Worm (Caenorhabditis elegans): ENCODE results near the gene sre-53.

sre-53 gene

DNA sequence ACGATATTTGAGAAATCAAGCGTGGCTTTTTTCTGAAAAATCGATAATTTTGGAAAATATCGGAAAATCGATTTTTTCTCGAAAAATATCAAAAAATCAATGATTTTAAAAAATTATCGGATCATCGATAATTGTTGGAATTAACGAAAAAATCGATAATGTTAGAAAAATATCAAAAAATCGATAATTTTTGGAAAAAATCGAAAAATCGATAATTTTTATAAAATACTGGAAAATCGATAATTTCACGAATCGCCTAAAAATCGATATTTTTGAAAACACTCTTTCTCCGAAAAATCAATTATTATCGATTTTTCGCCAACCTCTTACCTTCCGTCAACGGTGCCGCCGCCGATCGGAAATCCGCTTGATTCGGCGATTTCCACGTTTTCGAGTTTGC, 22.0 kb downstream of the sre-53 start:
- peak; percentile 98 for TF ChIP-seq ceh-28 (tag; optimal IDR thresholded peaks at IDR 0.05)
- TF ChIP-seq jun-1 (tag; optimal IDR thresholded peaks at IDR 0.05): no peak

ce11 chrII:12300680-12301079, 22.5 kb downstream of the sre-53 start:
- no peak for TF ChIP-seq ceh-16 (tag; optimal IDR thresholded peaks at IDR 0.05)
- peak; percentile 93 for TF ChIP-seq ceh-28 (tag; optimal IDR thresholded peaks at IDR 0.05)

ce11 chrII:12296591-12296990, 26.6 kb downstream of the sre-53 start:
- TF ChIP-seq lin-39 (tag; optimal IDR thresholded peaks at IDR 0.05) (no peak), ceh-16 (tag; optimal IDR thresholded peaks at IDR 0.05) (no peak)

DNA sequence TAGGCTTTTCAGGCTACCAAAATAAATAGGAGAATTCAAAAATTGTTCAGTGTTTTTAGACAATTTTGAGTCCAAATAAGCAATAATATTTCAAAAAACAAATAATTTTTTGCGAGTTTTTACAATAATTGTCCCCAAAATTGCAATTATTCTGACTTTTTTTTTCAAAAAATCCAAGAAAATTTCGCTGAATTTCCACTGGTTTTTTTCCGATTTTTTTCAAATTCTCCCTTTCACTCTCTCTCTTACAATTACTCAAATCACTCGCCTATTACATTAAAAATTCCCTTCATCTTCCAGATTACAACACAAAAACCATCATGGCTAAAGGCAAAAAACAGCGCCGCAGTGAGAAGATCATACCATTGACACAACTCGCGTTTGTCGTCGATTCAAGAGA, 34.1 kb downstream of the sre-53 start, which contains the start of gene Y57A10A.31:
Y57A10A.31 (plus strand) TSS at position 301 of the 400 bp plus-strand sequence.
- TF ChIP-seq egl-5 (tag; optimal IDR thresholded peaks at IDR 0.05): no peak

DNA sequence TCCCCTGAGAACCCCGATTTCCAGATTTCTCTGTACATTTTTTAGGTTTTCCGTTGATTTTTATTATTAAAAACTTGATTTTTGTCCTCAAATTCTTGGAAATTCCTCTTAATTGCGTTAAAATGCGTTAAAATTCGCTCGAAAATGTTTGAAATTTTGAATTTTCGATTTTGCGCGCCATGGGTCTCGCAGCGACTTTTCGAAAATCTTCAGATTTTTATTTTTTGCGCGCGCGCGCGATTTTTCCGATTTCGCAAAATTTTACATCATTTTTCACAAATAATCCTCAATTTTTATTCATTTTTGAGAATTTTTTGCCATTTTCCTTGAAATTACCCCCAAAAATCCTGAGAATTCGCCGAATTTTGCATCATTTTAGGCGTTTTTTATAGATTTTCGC, 39.2 kb downstream of the sre-53 start:
- no peak for TF ChIP-seq nhr-25 (tag; optimal IDR thresholded peaks at IDR 0.05)
- TF ChIP-seq aly-2 (tag; optimal IDR thresholded peaks at IDR 0.05): no peak

DNA sequence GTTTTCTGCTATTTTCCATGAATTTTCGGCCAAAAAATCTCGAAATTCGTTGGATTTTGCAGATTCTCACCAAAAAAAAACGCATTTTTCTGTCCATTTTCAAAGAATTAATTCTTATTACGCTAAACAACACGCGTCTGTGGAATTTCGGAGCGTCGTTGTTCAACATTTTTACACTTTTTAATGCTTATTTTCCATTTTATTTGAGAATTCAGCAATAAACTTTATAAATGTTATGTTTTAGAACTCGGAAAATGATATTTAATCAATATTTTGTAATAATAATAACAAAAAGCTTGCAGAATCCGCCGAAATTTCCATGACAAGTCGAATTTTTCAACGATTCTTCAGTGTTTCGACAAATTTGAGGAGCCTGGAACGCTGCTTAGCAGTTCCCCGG, 42.8 kb downstream of the sre-53 start, which contains the start of gene ife-5:
ife-5 (plus strand) TSS at position 301 of the 400 bp plus-strand sequence.
- TF ChIP-seq nhr-77 (tag; optimal IDR thresholded peaks at IDR 0.05) (no peak), R02D3.7 (tag; optimal IDR thresholded peaks at IDR 0.05) (no peak), nhr-25 (tag; optimal IDR thresholded peaks at IDR 0.05) (no peak), ztf-4 (tag; optimal IDR thresholded peaks at IDR 0.05) (no peak), eor-1 (tag; optimal IDR thresholded peaks at IDR 0.05) (no peak), nhr-76 (tag; optimal IDR thresholded peaks at IDR 0.05) (no peak), ceh-82 (tag; optimal IDR thresholded peaks at IDR 0.05) (no peak), pha-4 (tag; optimal IDR thresholded peaks at IDR 0.05) (no peak), ztf-11 (tag; optimal IDR thresholded peaks at IDR 0.05) (no peak), nhr-11 (tag; optimal IDR thresholded peaks at IDR 0.05) (no peak)

DNA sequence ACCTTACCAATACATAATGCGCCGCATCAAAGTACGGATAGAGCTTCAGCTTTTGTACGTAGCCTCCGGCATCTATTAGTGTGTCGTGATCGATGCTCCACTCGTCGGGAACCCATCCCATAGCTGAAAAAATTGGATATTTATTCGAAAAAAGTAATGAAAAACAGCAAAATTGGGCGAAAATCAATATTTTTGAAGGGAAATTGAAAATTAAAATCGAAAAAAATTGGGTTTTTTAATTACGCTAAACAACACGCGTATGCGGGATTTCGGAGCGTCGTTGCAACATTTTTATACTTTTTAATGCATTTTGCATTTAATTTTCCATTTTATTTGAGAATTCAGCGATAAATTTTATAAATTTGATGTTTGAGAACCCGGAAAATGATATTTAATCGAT, 43.9 kb downstream of the sre-53 start, which contains the start of the genes tric-1B.2 and Y57A10A.29:
tric-1B.2 (minus strand) TSS at position 129 of the 400 bp plus-strand sequence.
Y57A10A.29 (plus strand) TSS at position 303 of the 400 bp plus-strand sequence.
- TF ChIP-seq pha-4 (tag; optimal IDR thresholded peaks at IDR 0.05) (peak; percentile 7), hmg-11 (tag; optimal IDR thresholded peaks at IDR 0.05) (peak; percentile 51), ceh-82 (tag; optimal IDR thresholded peaks at IDR 0.05) (no peak)

DNA sequence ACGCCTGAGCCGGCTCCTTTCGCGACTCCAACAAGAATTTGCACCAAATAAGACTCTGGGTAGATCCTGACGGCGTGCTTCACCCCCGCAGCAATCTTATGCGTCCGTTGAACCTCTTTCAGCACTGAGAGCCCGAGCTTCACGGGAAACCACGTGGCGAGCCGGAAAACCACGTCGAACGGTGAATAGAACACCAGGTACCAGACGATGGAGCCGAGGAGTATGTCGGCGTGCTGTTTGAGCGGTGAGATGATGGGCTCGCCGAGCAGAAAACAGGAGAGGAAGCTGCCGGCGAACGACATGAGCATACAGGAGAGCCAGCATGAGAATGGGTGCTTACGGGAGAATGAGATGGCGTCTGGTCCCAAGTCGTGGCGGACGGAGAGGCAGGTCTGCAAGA, 44.6 kb downstream of the sre-53 start:
- TF ChIP-seq lin-15B (tag; optimal IDR thresholded peaks at IDR 0.05) (no peak), nhr-237 (tag; optimal IDR thresholded peaks at IDR 0.05) (no peak), unc-39 (tag; optimal IDR thresholded peaks at IDR 0.05) (no peak), daf-12 (tag; optimal IDR thresholded peaks at IDR 0.05) (no peak), fos-1 (tag; optimal IDR thresholded peaks at IDR 0.05) (no peak), nhr-67 (tag; optimal IDR thresholded peaks at IDR 0.05) (no peak), jun-1 (tag; optimal IDR thresholded peaks at IDR 0.05) (no peak), ztf-11 (tag; optimal IDR thresholded peaks at IDR 0.05) (no peak), nhr-11 (tag; optimal IDR thresholded peaks at IDR 0.05) (no peak), skn-1 (tag; optimal IDR thresholded peaks at IDR 0.05) (no peak), tbx-2 (tag; optimal IDR thresholded peaks at IDR 0.05) (no peak), nhr-12 (tag; optimal IDR thresholded peaks at IDR 0.05) (no peak), pqm-1 (tag; optimal IDR thresholded peaks at IDR 0.05) (no peak), pha-4 (tag; optimal IDR thresholded peaks at IDR 0.05) (no peak), nhr-43 (tag; optimal IDR thresholded peaks at IDR 0.05; ENCODE audit: poor library complexity, severe bottlenecking) (no peak), fkh-10 (GFP tag; optimal IDR thresholded peaks at IDR 0.05) (no peak), nfya-1 (tag; optimal IDR thresholded peaks at IDR 0.05; ENCODE audit: insufficient read depth) (no peak), ama-1 (optimal IDR thresholded peaks at IDR 0.05) (no peak), ztf-4 (tag; optimal IDR thresholded peaks at IDR 0.05) (no peak)
